Worm (Caenorhabditis elegans): Measurements from ENCODE around the gene glb-3.

glb-3 gene

DNA sequence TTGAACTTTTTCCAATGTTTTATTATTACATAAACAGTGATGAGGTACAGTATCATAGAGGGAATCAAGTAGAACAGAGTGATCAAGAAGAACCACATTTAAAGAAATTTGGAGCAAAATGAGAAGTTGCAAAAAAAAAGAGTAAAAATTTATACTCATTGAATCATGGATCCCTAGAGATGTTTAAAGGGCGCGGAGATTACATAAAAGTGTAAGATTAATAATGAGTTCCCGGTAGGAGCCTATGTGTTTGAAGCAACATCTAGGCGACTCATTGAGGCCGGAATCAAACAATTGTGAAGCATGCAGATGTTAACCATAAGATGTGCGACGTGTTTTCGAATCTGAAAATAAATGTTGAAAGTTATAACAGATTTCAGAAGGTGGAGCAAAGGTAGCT, 17.9 kb downstream of the glb-3 start, which contains the start of gene srg-39:
TSS of gene srg-39 (minus strand) at position 101 of the 400 bp plus-strand sequence.
- TF ChIP-seq dao-5 (tag; optimal IDR thresholded peaks at IDR 0.05) (no peak), W03F9.2 (tag; optimal IDR thresholded peaks at IDR 0.05) (no peak)

DNA sequence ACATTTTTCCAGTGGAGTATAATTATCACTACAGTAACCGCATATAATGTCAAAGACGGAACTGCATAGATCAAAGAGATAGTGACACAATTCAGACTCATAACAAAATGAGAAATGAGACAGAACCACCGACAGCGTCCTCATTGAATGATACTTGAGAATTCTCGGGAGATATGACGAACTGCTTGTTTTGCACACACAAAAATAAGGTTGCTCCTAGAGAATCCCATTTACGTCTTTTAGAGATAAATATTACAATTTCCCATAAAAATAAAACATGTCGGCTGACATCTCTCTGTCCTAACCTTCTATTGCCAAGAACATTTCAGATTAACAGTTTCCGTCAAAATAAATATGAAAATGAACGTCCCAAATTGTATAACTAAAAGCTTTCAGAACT, 21.2 kb downstream of the glb-3 start, which contains the start of gene srg-38:
TSS of gene srg-38 (minus strand) at position 101 of the 400 bp plus-strand sequence.
- TF ChIP-seq dao-5 (tag; optimal IDR thresholded peaks at IDR 0.05) (no peak), him-1 (tag; optimal IDR thresholded peaks at IDR 0.05) (no peak), W03F9.2 (tag; optimal IDR thresholded peaks at IDR 0.05) (no peak)

ce11 chrV:11156589-11156988, 22.2 kb downstream of the glb-3 start:
- no peak for TF ChIP-seq W03F9.2 (tag; optimal IDR thresholded peaks at IDR 0.05)
- TF ChIP-seq him-1 (tag; optimal IDR thresholded peaks at IDR 0.05): no peak

DNA sequence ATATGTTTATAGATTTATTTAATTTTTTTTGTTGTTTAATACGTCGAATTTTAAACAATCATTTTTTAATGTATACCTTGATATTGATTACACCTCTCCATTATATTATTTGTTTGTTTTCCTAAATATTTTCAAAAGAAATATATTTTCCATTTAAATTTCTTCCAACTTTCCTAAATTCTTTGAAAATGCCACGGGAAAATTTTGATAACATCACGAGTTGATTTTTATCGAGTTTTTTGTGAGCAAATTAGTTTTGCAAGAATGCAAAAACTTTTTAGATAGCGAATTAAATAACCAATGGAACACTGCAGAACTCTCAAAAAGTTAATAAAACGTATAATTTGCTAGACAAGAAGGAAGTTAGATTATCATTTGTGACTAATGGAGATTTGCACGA, 23.6 kb downstream of the glb-3 start, which contains the start of gene srg-42:
TSS of gene srg-42 (minus strand) at position 101 of the 400 bp plus-strand sequence.
- TF ChIP-seq W03F9.2 (tag; optimal IDR thresholded peaks at IDR 0.05): no peak
- no peak for TF ChIP-seq him-1 (tag; optimal IDR thresholded peaks at IDR 0.05)
- no peak for TF ChIP-seq dao-5 (tag; optimal IDR thresholded peaks at IDR 0.05)

ce11 chrV:11161791-11162190, 27.4 kb downstream of the glb-3 start, which contains the start of gene srg-41:
srg-41 (minus strand) TSS chrV:11161891.
- TF ChIP-seq him-1 (tag; optimal IDR thresholded peaks at IDR 0.05): no peak
- no peak for TF ChIP-seq dao-5 (tag; optimal IDR thresholded peaks at IDR 0.05)
- no peak for TF ChIP-seq W03F9.2 (tag; optimal IDR thresholded peaks at IDR 0.05)

DNA sequence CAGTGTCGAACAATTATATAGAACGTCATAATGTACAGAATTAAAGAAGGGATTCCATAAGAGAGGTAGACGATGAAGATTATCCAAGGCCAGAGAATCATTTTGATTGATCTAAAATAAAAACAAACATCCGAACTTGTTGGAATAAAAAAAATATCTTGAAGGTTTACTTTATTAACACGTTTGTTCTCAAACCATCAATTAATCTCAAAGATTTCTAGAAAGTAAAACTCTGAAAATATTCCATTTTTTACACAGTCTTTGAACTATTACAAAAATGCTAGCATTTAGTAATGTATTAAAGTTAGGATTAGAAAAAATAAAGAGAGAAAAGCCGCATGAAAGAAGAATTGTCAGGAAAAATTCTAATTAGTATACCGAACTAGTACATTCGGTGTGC, 30.1 kb downstream of the glb-3 start, which contains the start of gene srg-40:
TSS of gene srg-40 (minus strand) at position 101 of the 400 bp plus-strand sequence.
- TF ChIP-seq dao-5 (tag; optimal IDR thresholded peaks at IDR 0.05): no peak
- no peak for TF ChIP-seq him-1 (tag; optimal IDR thresholded peaks at IDR 0.05)

DNA sequence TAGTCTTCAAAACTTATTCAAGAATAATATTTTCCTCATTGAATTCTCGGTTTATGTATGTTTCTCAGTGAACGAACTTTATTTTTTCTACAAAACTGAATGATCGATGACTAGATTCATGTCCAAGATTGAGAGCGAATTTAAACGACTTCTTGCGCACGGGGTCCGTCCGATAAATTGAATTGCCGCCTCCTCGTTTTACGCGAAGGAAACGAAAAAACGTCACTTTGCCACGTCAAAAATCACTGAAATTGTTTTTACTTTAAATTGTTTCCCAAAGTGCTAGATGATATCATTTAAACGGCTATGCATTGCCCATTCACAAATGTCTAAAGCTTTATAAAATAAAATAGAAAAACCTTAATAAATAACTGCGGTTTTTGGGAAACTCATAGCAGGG, 33.3 kb downstream of the glb-3 start:
- TF ChIP-seq dao-5 (tag; optimal IDR thresholded peaks at IDR 0.05) (no peak), W03F9.2 (tag; optimal IDR thresholded peaks at IDR 0.05) (no peak), him-1 (tag; optimal IDR thresholded peaks at IDR 0.05) (no peak)

DNA sequence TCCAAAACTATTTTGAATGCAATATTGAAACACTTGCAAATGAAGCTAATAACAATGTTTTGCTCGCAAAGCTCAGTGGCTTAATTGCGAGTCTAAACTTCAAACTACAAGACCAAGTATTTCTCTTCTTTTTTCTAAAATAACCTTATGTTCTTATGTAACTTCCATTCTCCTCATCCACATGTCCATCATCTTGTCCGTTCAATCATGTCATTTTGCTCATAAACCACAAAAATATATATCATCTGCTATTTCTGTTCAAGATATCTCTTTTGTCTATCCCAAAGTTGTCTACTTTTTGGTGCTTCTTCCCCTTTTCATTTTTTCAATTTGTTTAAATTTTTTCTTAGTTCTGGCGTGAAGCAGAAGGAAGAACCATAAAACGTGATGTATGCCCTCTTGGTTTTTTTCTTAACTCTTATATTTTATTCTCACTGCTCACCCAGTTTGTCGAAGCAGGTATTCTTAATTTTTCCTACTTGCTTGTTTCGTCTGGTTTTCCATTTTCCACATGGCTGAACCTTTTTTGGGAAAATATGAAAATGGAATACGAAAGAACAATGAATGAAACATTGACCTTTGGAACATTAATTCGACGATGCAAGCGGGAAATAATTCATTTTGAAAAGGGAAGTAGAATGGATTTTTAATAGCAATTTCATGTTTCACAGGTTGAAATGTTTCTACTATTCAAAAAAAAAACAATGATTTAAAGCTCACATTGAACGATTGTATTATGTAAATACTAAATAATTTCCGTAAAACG, 36.4 kb downstream of the glb-3 start:
- TF ChIP-seq W03F9.2 (tag; optimal IDR thresholded peaks at IDR 0.05) (no peak), dao-5 (tag; optimal IDR thresholded peaks at IDR 0.05) (no peak), him-1 (tag; optimal IDR thresholded peaks at IDR 0.05) (no peak)

DNA sequence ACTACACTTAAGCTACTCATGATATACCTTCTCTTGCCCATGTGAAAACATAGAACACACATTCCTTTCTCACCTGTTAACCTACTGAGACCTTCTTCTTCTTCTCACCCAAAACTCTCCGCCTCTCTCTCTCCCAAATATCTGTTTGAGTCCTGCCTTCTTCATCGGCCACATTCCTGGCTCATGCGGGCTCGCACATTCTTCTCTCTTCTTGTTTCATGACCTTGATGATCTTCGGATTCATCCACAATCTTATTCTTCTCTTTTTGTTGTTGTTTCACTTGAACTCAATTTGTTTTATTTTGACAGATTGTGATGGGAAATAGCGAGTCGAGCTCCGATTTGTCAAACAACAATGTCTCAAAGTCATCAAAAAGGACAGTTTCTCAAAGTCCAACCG, 37.5 kb downstream of the glb-3 start, which contains the start of gene T19C4.5:
TSS of gene T19C4.5 (plus strand) at position 308 of the 400 bp plus-strand sequence.
- no peak for TF ChIP-seq dao-5 (tag; optimal IDR thresholded peaks at IDR 0.05)
- no peak for TF ChIP-seq him-1 (tag; optimal IDR thresholded peaks at IDR 0.05)
- no peak for TF ChIP-seq W03F9.2 (tag; optimal IDR thresholded peaks at IDR 0.05)

DNA sequence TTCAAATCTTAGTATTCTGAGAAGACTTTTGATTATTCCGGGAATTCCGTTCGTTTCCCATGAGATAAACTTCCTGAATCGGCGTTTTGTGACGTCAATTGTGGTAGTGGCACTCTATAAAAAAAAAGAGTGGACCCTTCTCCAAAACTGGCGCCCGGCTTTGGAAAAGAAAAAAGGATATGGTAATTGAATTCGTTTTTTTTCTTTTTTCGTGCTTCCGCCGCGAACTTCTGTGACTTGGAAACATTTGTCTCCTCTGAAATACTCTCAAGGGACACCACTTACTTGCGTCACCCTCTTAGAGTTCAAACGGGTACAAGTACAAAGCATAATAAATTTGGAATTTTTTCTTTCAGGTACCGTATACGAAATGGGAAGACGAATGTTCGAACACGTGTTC, 38.3 kb downstream of the glb-3 start:
- TF ChIP-seq him-1 (tag; optimal IDR thresholded peaks at IDR 0.05): no peak
- no peak for TF ChIP-seq W03F9.2 (tag; optimal IDR thresholded peaks at IDR 0.05)
- no peak for TF ChIP-seq dao-5 (tag; optimal IDR thresholded peaks at IDR 0.05)

DNA sequence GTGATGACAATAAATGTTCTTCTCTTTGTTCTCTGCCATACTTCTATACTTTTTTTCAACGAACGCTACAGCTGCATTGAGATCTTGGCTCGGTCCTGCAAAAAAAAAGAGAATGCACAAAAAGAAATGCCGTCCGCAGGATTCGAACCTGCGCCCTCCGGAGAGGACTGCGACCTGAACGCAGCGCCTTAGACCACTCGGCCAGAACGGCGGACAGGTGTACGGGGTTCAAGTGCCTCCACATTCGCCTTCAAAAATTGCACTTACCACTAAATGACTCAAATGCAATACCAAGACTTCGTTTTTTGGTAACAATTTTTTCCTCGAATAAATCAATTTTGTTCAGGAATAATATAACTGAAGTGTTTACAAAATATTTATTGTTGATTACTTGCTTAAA, 40.3 kb downstream of the glb-3 start:
- no peak for TF ChIP-seq W03F9.2 (tag; optimal IDR thresholded peaks at IDR 0.05)
- TF ChIP-seq him-1 (tag; optimal IDR thresholded peaks at IDR 0.05): no peak
- no peak for TF ChIP-seq dao-5 (tag; optimal IDR thresholded peaks at IDR 0.05)

- TF ChIP-seq dao-5 (tag; optimal IDR thresholded peaks at IDR 0.05) (no peak), him-1 (tag; optimal IDR thresholded peaks at IDR 0.05) (no peak), W03F9.2 (tag; optimal IDR thresholded peaks at IDR 0.05) (no peak)
Observed at ce11 chrV:11177577-11177976, 43.2 kb downstream of the glb-3 start, which contains the start of gene gpa-1. gpa-1 (minus strand) TSS chrV:11177677.

DNA sequence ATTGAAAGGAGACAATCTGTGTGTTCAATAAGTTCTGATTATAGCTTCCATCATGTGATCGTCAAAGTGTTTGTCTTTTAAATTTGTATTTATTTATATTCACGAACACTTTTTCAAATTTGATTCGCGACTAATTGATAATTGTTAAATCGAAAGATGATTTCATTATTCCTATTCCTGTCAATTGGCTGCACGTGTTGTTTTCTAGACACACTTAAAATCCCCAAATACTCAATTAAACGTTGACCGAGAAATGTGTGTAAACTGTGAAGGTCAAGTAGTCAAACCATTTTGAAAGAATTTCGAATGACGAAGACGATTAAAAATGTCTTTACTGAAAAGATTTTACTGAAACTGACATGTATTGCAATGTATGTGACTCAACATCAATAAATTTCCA, 46.6 kb downstream of the glb-3 start:
- no peak for TF ChIP-seq him-1 (tag; optimal IDR thresholded peaks at IDR 0.05)
- no peak for TF ChIP-seq dao-5 (tag; optimal IDR thresholded peaks at IDR 0.05)
- TF ChIP-seq W03F9.2 (tag; optimal IDR thresholded peaks at IDR 0.05): no peak

DNA sequence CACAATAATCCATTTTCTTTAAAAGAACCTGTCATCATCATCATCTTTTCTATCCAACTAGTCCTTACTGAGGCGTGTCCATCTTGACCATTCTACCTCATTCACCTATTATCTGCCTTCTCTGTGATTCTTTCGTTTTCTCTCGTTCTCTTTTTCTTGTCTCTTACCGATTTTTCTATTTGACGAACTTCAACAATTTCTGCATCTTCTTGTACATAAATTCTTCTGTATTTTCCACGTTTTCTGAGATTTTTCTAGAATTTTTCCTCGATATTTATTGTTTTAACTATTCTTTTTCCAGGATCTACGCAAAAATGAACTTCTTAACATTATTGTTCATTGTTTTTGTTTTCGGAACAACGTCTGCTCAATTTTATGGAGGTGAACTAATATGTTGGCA, 48.5 kb downstream of the glb-3 start, which contains the start of gene cnc-10:
TSS of gene cnc-10 (plus strand) at position 301 of the 400 bp plus-strand sequence.
- no peak for TF ChIP-seq him-1 (tag; optimal IDR thresholded peaks at IDR 0.05)
- TF ChIP-seq W03F9.2 (tag; optimal IDR thresholded peaks at IDR 0.05): no peak
- no peak for TF ChIP-seq dao-5 (tag; optimal IDR thresholded peaks at IDR 0.05)
